Worm (Caenorhabditis elegans): Measurements from ENCODE around the gene F16G10.11.

The F16G10.11 gene

ce11 chrII:2398884-2399283 is 5.2 kb upstream of the F16G10.11 start, which contains the start of gene F16G10.14:
Gene F16G10.14, minus strand, starts transcription at chrII:2398984.
- TF ChIP-seq ref-1 (GFP tag; conservative IDR thresholded peaks at IDR 0.05) (no peak), ztf-23 (GFP tag; IDR thresholded peaks at IDR 0.05) (no peak), T22C8.4 (GFP tag; IDR thresholded peaks at IDR 0.05) (no peak), flt-1 (GFP tag; IDR thresholded peaks at IDR 0.05) (no peak), klf-2 (GFP tag; conservative IDR thresholded peaks at IDR 0.05) (no peak), med-1 (GFP tag; optimal IDR thresholded peaks at IDR 0.05; ENCODE audit: insufficient read depth) (no peak), cog-1 (tag; optimal IDR thresholded peaks at IDR 0.05) (no peak), tab-1 (GFP tag; IDR thresholded peaks at IDR 0.05) (no peak), ztf-29 (GFP tag; IDR thresholded peaks at IDR 0.05) (no peak)

ce11 chrII:2395864-2396263 is 2.1 kb upstream of the F16G10.11 start, which contains the start of gene F16G10.13:
Gene F16G10.13, minus strand, starts transcription at chrII:2395964.
- TF ChIP-seq ref-1 (GFP tag; conservative IDR thresholded peaks at IDR 0.05) (no peak), flt-1 (GFP tag; IDR thresholded peaks at IDR 0.05) (no peak), cog-1 (tag; optimal IDR thresholded peaks at IDR 0.05) (no peak), tab-1 (GFP tag; IDR thresholded peaks at IDR 0.05) (no peak), ztf-23 (GFP tag; IDR thresholded peaks at IDR 0.05) (no peak), med-1 (GFP tag; optimal IDR thresholded peaks at IDR 0.05; ENCODE audit: insufficient read depth) (no peak)

- TF ChIP-seq ztf-23 (GFP tag; IDR thresholded peaks at IDR 0.05), result no peak
- no peak for TF ChIP-seq med-1 (GFP tag; optimal IDR thresholded peaks at IDR 0.05; ENCODE audit: insufficient read depth)
- no peak for TF ChIP-seq cog-1 (tag; optimal IDR thresholded peaks at IDR 0.05)
- TF ChIP-seq flt-1 (GFP tag; IDR thresholded peaks at IDR 0.05), result no peak
These were observed 2.8 kb downstream of the F16G10.11 start, which contains the start of gene F16G10.10 for ce11 chrII:2390884-2391283. Gene F16G10.10, minus strand, starts transcription at chrII:2390984.

ce11 chrII:2385495-2385894 is 8.2 kb downstream of the F16G10.11 start, which contains the start of gene F16G10.9:
Gene F16G10.9, minus strand, starts transcription at chrII:2385595.
- TF ChIP-seq cog-1 (tag; optimal IDR thresholded peaks at IDR 0.05), result no peak

ce11 chrII:2383334-2383733 is 10.4 kb downstream of the F16G10.11 start, which contains the start of gene F16G10.8:
Gene F16G10.8, minus strand, starts transcription at chrII:2383434.
- TF ChIP-seq med-1 (GFP tag; optimal IDR thresholded peaks at IDR 0.05; ENCODE audit: insufficient read depth) (no peak), flt-1 (GFP tag; IDR thresholded peaks at IDR 0.05) (no peak), cog-1 (tag; optimal IDR thresholded peaks at IDR 0.05) (no peak), klf-2 (GFP tag; conservative IDR thresholded peaks at IDR 0.05) (no peak), ztf-29 (GFP tag; IDR thresholded peaks at IDR 0.05) (no peak), tab-1 (GFP tag; IDR thresholded peaks at IDR 0.05) (no peak), T22C8.4 (GFP tag; IDR thresholded peaks at IDR 0.05) (no peak), ref-1 (GFP tag; conservative IDR thresholded peaks at IDR 0.05) (no peak)

ce11 chrII:2380174-2380573 is 13.5 kb downstream of the F16G10.11 start, which contains the start of gene F16G10.7:
Gene F16G10.7, minus strand, starts transcription at chrII:2380274.
- no peak for TF ChIP-seq cog-1 (tag; optimal IDR thresholded peaks at IDR 0.05)
- TF ChIP-seq ztf-29 (GFP tag; IDR thresholded peaks at IDR 0.05), result no peak
- TF ChIP-seq ref-1 (GFP tag; conservative IDR thresholded peaks at IDR 0.05), result no peak
- TF ChIP-seq T22C8.4 (GFP tag; IDR thresholded peaks at IDR 0.05), result no peak
- TF ChIP-seq tab-1 (GFP tag; IDR thresholded peaks at IDR 0.05), result no peak
- TF ChIP-seq med-1 (GFP tag; optimal IDR thresholded peaks at IDR 0.05; ENCODE audit: insufficient read depth), result no peak
- TF ChIP-seq klf-2 (GFP tag; conservative IDR thresholded peaks at IDR 0.05), result no peak
- no peak for TF ChIP-seq ztf-23 (GFP tag; IDR thresholded peaks at IDR 0.05)
- no peak for TF ChIP-seq flt-1 (GFP tag; IDR thresholded peaks at IDR 0.05)

ce11 chrII:2379673-2380072 is 14.0 kb downstream of the F16G10.11 start:
- TF ChIP-seq tab-1 (GFP tag; IDR thresholded peaks at IDR 0.05), result no peak
- TF ChIP-seq klf-2 (GFP tag; conservative IDR thresholded peaks at IDR 0.05), result no peak
- no peak for TF ChIP-seq T22C8.4 (GFP tag; IDR thresholded peaks at IDR 0.05)
- no peak for TF ChIP-seq cog-1 (tag; optimal IDR thresholded peaks at IDR 0.05)
- no peak for TF ChIP-seq ztf-29 (GFP tag; IDR thresholded peaks at IDR 0.05)
- TF ChIP-seq ref-1 (GFP tag; conservative IDR thresholded peaks at IDR 0.05), result no peak
- no peak for TF ChIP-seq med-1 (GFP tag; optimal IDR thresholded peaks at IDR 0.05; ENCODE audit: insufficient read depth)
- TF ChIP-seq flt-1 (GFP tag; IDR thresholded peaks at IDR 0.05), result no peak
- TF ChIP-seq ztf-23 (GFP tag; IDR thresholded peaks at IDR 0.05), result no peak

ce11 chrII:2378465-2379009 is 15.2 kb downstream of the F16G10.11 start:
- TF ChIP-seq tab-1 (GFP tag; IDR thresholded peaks at IDR 0.05) (no peak), T22C8.4 (GFP tag; IDR thresholded peaks at IDR 0.05) (no peak), klf-2 (GFP tag; conservative IDR thresholded peaks at IDR 0.05) (no peak), med-1 (GFP tag; optimal IDR thresholded peaks at IDR 0.05; ENCODE audit: insufficient read depth) (no peak), ztf-29 (GFP tag; IDR thresholded peaks at IDR 0.05) (no peak), ref-1 (GFP tag; conservative IDR thresholded peaks at IDR 0.05) (no peak), flt-1 (GFP tag; IDR thresholded peaks at IDR 0.05) (no peak), ztf-23 (GFP tag; IDR thresholded peaks at IDR 0.05) (no peak)

ce11 chrII:2377751-2378150 is 16.0 kb downstream of the F16G10.11 start, which contains the start of gene F16G10.6:
Gene F16G10.6, minus strand, starts transcription at chrII:2377851.
- no peak for TF ChIP-seq ref-1 (GFP tag; conservative IDR thresholded peaks at IDR 0.05)
- no peak for TF ChIP-seq tab-1 (GFP tag; IDR thresholded peaks at IDR 0.05)
- TF ChIP-seq ztf-23 (GFP tag; IDR thresholded peaks at IDR 0.05), result no peak
- no peak for TF ChIP-seq klf-2 (GFP tag; conservative IDR thresholded peaks at IDR 0.05)
- no peak for TF ChIP-seq flt-1 (GFP tag; IDR thresholded peaks at IDR 0.05)
- TF ChIP-seq T22C8.4 (GFP tag; IDR thresholded peaks at IDR 0.05), result no peak

ce11 chrII:2374973-2375372 is 18.7 kb downstream of the F16G10.11 start, which contains the start of gene F16G10.2:
Gene F16G10.2, plus strand, starts transcription at chrII:2375273.
- TF ChIP-seq klf-2 (GFP tag; conservative IDR thresholded peaks at IDR 0.05) (no peak), med-1 (GFP tag; optimal IDR thresholded peaks at IDR 0.05; ENCODE audit: insufficient read depth) (no peak), ztf-23 (GFP tag; IDR thresholded peaks at IDR 0.05) (no peak), ref-1 (GFP tag; conservative IDR thresholded peaks at IDR 0.05) (no peak), tab-1 (GFP tag; IDR thresholded peaks at IDR 0.05) (no peak), flt-1 (GFP tag; IDR thresholded peaks at IDR 0.05) (no peak), ztf-29 (GFP tag; IDR thresholded peaks at IDR 0.05) (no peak), cog-1 (tag; optimal IDR thresholded peaks at IDR 0.05) (no peak), T22C8.4 (GFP tag; IDR thresholded peaks at IDR 0.05) (no peak)

Data from whole organism, midembryonic.